Worm (Caenorhabditis elegans): ENCODE data around the gene srd-49.
A peak's percentile ranks its signal among the peaks of the same experiment; 100 is the strongest.

srd-49 gene

ce11 chrV:10124799-10125548 lies 30.5 kb downstream of the srd-49 start, which contains the start of gene C08B6.10:
TSS of gene C08B6.10 (plus strand) at chrV:10125498.
- TF ChIP-seq nhr-237 (tag; optimal IDR thresholded peaks at IDR 0.05) (no peak), unc-39 (tag; optimal IDR thresholded peaks at IDR 0.05) (no peak), elt-1 (tag; optimal IDR thresholded peaks at IDR 0.05; ENCODE audit: borderline replicate concordance, insufficient read depth) (no peak), lin-32 (GFP tag; optimal IDR thresholded peaks at IDR 0.05) (no peak), sptf-1 (tag; optimal IDR thresholded peaks at IDR 0.05) (no peak), ceh-43 (GFP tag; optimal IDR thresholded peaks at IDR 0.05) (no peak)

ce11 chrV:10130195-10130594 lies 35.7 kb downstream of the srd-49 start, which contains the start of gene aos-1:
TSS of gene aos-1 (minus strand) at chrV:10130295.
- TF ChIP-seq lin-13 (tag; optimal IDR thresholded peaks at IDR 0.05) (no peak), sem-2 (GFP tag; optimal IDR thresholded peaks at IDR 0.05) (no peak), ceh-83 (GFP tag; optimal IDR thresholded peaks at IDR 0.05) (no peak), nhr-12 (tag; optimal IDR thresholded peaks at IDR 0.05) (no peak), ceh-39 (tag; optimal IDR thresholded peaks at IDR 0.05) (no peak), hlh-1 (tag; optimal IDR thresholded peaks at IDR 0.05) (no peak), nhr-2 (tag; optimal IDR thresholded peaks at IDR 0.05) (no peak), nhr-237 (tag; optimal IDR thresholded peaks at IDR 0.05) (no peak), nhr-76 (tag; optimal IDR thresholded peaks at IDR 0.05) (no peak), sptf-1 (tag; optimal IDR thresholded peaks at IDR 0.05) (no peak), blmp-1 (tag; optimal IDR thresholded peaks at IDR 0.05) (no peak), unc-62 (GFP tag; optimal IDR thresholded peaks at IDR 0.05) (no peak), ham-2 (GFP tag; optimal IDR thresholded peaks at IDR 0.05) (no peak), mls-2 (tag; optimal IDR thresholded peaks at IDR 0.05) (no peak), elt-3 (tag; optimal IDR thresholded peaks at IDR 0.05) (no peak), elt-1 (tag; optimal IDR thresholded peaks at IDR 0.05; ENCODE audit: borderline replicate concordance, insufficient read depth) (no peak), mab-5 (tag; optimal IDR thresholded peaks at IDR 0.05) (no peak), zip-8 (tag; optimal IDR thresholded peaks at IDR 0.05) (no peak)

- no peak for TF ChIP-seq elt-3 (tag; optimal IDR thresholded peaks at IDR 0.05)
- TF ChIP-seq nhr-28 (tag; optimal IDR thresholded peaks at IDR 0.05), result no peak
- TF ChIP-seq lin-32 (GFP tag; optimal IDR thresholded peaks at IDR 0.05), result no peak
- no peak for TF ChIP-seq ceh-39 (tag; optimal IDR thresholded peaks at IDR 0.05)
- no peak for TF ChIP-seq nhr-237 (tag; optimal IDR thresholded peaks at IDR 0.05)
- TF ChIP-seq sptf-1 (tag; optimal IDR thresholded peaks at IDR 0.05), result no peak
- no peak for TF ChIP-seq drap-1 (GFP tag; optimal IDR thresholded peaks at IDR 0.05)
- no peak for TF ChIP-seq cnd-1 (tag; optimal IDR thresholded peaks at IDR 0.05)
- TF ChIP-seq hlh-1 (tag; optimal IDR thresholded peaks at IDR 0.05), result no peak
- TF ChIP-seq ztf-11 (tag; optimal IDR thresholded peaks at IDR 0.05), result no peak
- no peak for TF ChIP-seq snpc-4 (tag; optimal IDR thresholded peaks at IDR 0.05)
- no peak for TF ChIP-seq nhr-12 (tag; optimal IDR thresholded peaks at IDR 0.05)
- TF ChIP-seq bed-3 (GFP tag; optimal IDR thresholded peaks at IDR 0.05), result no peak
- TF ChIP-seq ceh-83 (GFP tag; optimal IDR thresholded peaks at IDR 0.05), result no peak
- TF ChIP-seq zip-8 (tag; optimal IDR thresholded peaks at IDR 0.05), result no peak
- TF ChIP-seq sem-2 (GFP tag; optimal IDR thresholded peaks at IDR 0.05), result no peak
Observed at ce11 chrV:10133277-10133676, 38.8 kb downstream of the srd-49 start.

DNA sequence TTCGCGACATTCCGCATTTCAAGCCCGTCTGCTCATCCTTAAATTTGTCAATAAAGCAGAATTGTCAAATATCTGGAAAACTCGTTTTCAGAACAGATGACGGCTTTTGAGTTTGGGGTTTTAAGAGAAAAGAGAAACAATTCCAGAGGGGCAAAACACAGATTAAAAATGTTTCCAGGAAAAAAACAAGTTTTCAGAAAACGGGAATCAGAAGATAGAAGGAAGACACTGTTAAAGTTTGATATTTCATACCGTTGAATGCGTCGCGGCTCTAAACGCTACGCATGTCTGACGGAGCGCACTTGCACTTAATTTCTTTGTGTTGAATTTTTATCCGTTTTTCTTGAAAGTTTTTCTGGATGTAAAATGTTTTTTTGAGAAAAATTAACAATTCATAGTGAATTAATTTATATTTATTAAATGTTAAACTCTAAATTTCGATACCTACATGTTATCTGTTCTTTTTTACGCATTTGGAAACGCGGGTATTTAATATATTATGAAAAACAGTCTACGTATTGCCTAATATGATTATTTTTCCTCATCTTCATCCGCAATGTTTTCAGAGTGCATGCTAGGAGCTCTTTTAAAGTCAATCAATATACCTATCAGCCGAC lies 39.7 kb downstream of the srd-49 start, which contains the start of the genes C08B6.18, wdr-20 and C08B6.8:
C08B6.18 (minus strand) TSS at position 51 of the 617 bp plus-strand sequence.
wdr-20 (minus strand) TSS at position 82 of the 617 bp plus-strand sequence.
C08B6.8 (plus strand) TSS at position 567 of the 617 bp plus-strand sequence.
- TF ChIP-seq mls-2 (tag; optimal IDR thresholded peaks at IDR 0.05) (no peak), mep-1 (tag; optimal IDR thresholded peaks at IDR 0.05) (peak; percentile 59), nhr-237 (tag; optimal IDR thresholded peaks at IDR 0.05) (peak; percentile 26), ceh-43 (GFP tag; optimal IDR thresholded peaks at IDR 0.05) (no peak), hlh-1 (tag; optimal IDR thresholded peaks at IDR 0.05) (no peak), mab-5 (tag; optimal IDR thresholded peaks at IDR 0.05) (no peak), zip-8 (tag; optimal IDR thresholded peaks at IDR 0.05) (no peak), nhr-2 (tag; optimal IDR thresholded peaks at IDR 0.05) (no peak), blmp-1 (tag; optimal IDR thresholded peaks at IDR 0.05) (no peak), ces-1 (GFP tag; optimal IDR thresholded peaks at IDR 0.05) (peak; percentile 40), pha-4 (tag; optimal IDR thresholded peaks at IDR 0.05) (peak; percentile 26), ham-2 (GFP tag; optimal IDR thresholded peaks at IDR 0.05) (no peak), lsy-2 (tag; optimal IDR thresholded peaks at IDR 0.05) (peak; percentile 41), nhr-28 (tag; optimal IDR thresholded peaks at IDR 0.05) (no peak)
